Fruit fly (Drosophila melanogaster) whole organism, wandering third instar larva: ENCODE measurements around the gene vari.

Source experiments
- Abd-B ChIP-seq: fragments of >200 bp; optimal IDR thresholded peaks from 2 replicates; lab custom pipeline; 2017; ENCODE audit warnings: missing biosample characterization, missing genetic modification characterization
- CG32264 ChIP-seq: fragments of 200-800 bp; sonication (Bioruptor generic); optimal IDR thresholded peaks from 2 replicates; lab custom pipeline; 2016; ENCODE audit warnings: missing biosample characterization, missing genetic modification characterization
- CG9705 ChIP-seq: fragments of 200-800 bp; sonication (Bioruptor generic); optimal IDR thresholded peaks from 2 replicates; lab custom pipeline; 2018; ENCODE audit warnings: missing biosample characterization, mild to moderate bottlenecking, missing genetic modification characterization
- Dfd ChIP-seq: fragments of >200 bp; optimal IDR thresholded peaks from 2 replicates; lab custom pipeline; 2017; ENCODE audit warnings: missing biosample characterization, missing genetic modification characterization
- Dif ChIP-seq: fragments of 200-275, 200-300 bp; sonication (Bioruptor generic); optimal IDR thresholded peaks from 2 replicates; lab custom pipeline; 2018; ENCODE audit warnings: missing biosample characterization, missing genetic modification characterization; ENCODE audit not compliant: partially characterized antibody
- GATAd ChIP-seq: sonication (Bioruptor generic); optimal IDR thresholded peaks from 2 replicates; lab custom pipeline; 2016; ENCODE audit warnings: missing biosample characterization, missing genetic modification characterization
- HLH106 ChIP-seq: fragments of 200-800 bp; optimal IDR thresholded peaks from 3 replicates; lab custom pipeline; 2019; ENCODE audit warnings: missing biosample characterization, mild to moderate bottlenecking, missing genetic modification characterization, moderate library complexity
- Hnf4 ChIP-seq: fragments of 200-800 bp; sonication (Bioruptor generic); optimal IDR thresholded peaks from 2 replicates; lab custom pipeline; 2016; ENCODE audit warnings: missing biosample characterization, mild to moderate bottlenecking, missing genetic modification characterization
- Hr83 ChIP-seq: fragments of 200-300 bp; sonication (Bioruptor generic); optimal IDR thresholded peaks from 2 replicates; lab custom pipeline; 2016; ENCODE audit warnings: missing biosample characterization, mild to moderate bottlenecking, missing genetic modification characterization, moderate library complexity; ENCODE audit not compliant: poor library complexity, severe bottlenecking
- Jra ChIP-seq: sonication (Bioruptor generic); optimal IDR thresholded peaks from 2 replicates; lab custom pipeline; 2016; ENCODE audit warnings: missing biosample characterization, missing genetic modification characterization
- Myc ChIP-seq: fragments of >200 bp; optimal IDR thresholded peaks from 2 replicates; lab custom pipeline; 2017
- N ChIP-seq: fragments of >200 bp; optimal IDR thresholded peaks from 2 replicates; lab custom pipeline; 2018; ENCODE audit warnings: missing biosample characterization, missing external identifiers, missing genetic modification characterization
- OdsH ChIP-seq: fragments of 200-800 bp; sonication (Bioruptor generic); optimal IDR thresholded peaks from 2 replicates; lab custom pipeline; 2016; ENCODE audit warnings: missing biosample characterization, mild to moderate bottlenecking, missing genetic modification characterization
- Sp1 ChIP-seq: fragments of 200-800 bp; sonication (Bioruptor generic); optimal IDR thresholded peaks from 3 replicates; lab custom pipeline; 2019; ENCODE audit warnings: missing biosample characterization, mild to moderate bottlenecking, missing genetic modification characterization, moderate library complexity
- brk ChIP-seq: fragments of 200-800 bp; sonication (Bioruptor generic); optimal IDR thresholded peaks from 2 replicates; lab custom pipeline; 2016; ENCODE audit warnings: missing biosample characterization, mild to moderate bottlenecking, missing genetic modification characterization
- dl ChIP-seq, 2 experiments: fragments of 175-275, 200-275 bp in 1 of 2; fragments of 200-275 bp in 1 of 2; sonication (Bioruptor generic); optimal IDR thresholded peaks; lab custom pipeline; 2018; ENCODE audit warnings: mild to moderate bottlenecking in 2 of 2, missing biosample characterization in 2 of 2, missing genetic modification characterization in 2 of 2, moderate library complexity in 2 of 2; ENCODE audit not compliant: partially characterized antibody in 2 of 2, insufficient read depth in 1 of 2
- dsf ChIP-seq: sonication (Bioruptor generic); optimal IDR thresholded peaks from 2 replicates; lab custom pipeline; 2016; ENCODE audit warnings: missing biosample characterization, missing genetic modification characterization, borderline replicate concordance
- foxo ChIP-seq, 2 experiments: fragments of 200-800 bp; sonication (Bioruptor generic); optimal IDR thresholded peaks; 2 replicates in 1 of 2; 3 replicates in 1 of 2; lab custom pipeline; 2016 to 2017; ENCODE audit warnings: missing biosample characterization in 2 of 2, missing genetic modification characterization in 2 of 2
- jim ChIP-seq: fragments of 175-275, 200-325 bp; sonication (Bioruptor generic); optimal IDR thresholded peaks from 2 replicates; lab custom pipeline; 2016; ENCODE audit warnings: missing biosample characterization, mild to moderate bottlenecking, missing genetic modification characterization
- pan ChIP-seq: fragments of >200 bp; optimal IDR thresholded peaks from 2 replicates; lab custom pipeline; 2017
- psq ChIP-seq: fragments of 200-800 bp; sonication (Bioruptor generic); optimal IDR thresholded peaks from 3 replicates; lab custom pipeline; 2017; ENCODE audit warnings: missing biosample characterization, mild to moderate bottlenecking, missing genetic modification characterization, moderate library complexity
- rgr ChIP-seq: fragments of 200-800 bp; sonication (Bioruptor generic); optimal IDR thresholded peaks from 3 replicates; lab custom pipeline; 2016; ENCODE audit warnings: missing biosample characterization, mild to moderate bottlenecking, missing genetic modification characterization
- sage ChIP-seq: fragments of 200-800 bp; sonication (Bioruptor generic); optimal IDR thresholded peaks from 2 replicates; lab custom pipeline; 2016; ENCODE audit warnings: missing biosample characterization, mild to moderate bottlenecking, missing genetic modification characterization
- sv ChIP-seq: fragments of 200-800 bp; sonication (Bioruptor generic); optimal IDR thresholded peaks from 3 replicates; lab custom pipeline; 2016; ENCODE audit warnings: missing biosample characterization, missing genetic modification characterization
- tai ChIP-seq: sonication (Bioruptor generic); optimal IDR thresholded peaks from 2 replicates; lab custom pipeline; 2016; ENCODE audit warnings: missing biosample characterization, missing genetic modification characterization
- usp ChIP-seq: fragments of >200 bp; optimal IDR thresholded peaks from 2 replicates; lab custom pipeline; 2017; ENCODE audit warnings: missing biosample characterization, missing genetic modification characterization

The vari gene

dm6 chr2L:20820767-20821166, 23.9 kb upstream of the vari start, which contains the start of gene CheB38c:
Gene CheB38c (minus strand): TSS chr2L:20820867.
- TF ChIP-seq Jra (GFP tag; lab: Kevin White, UChicago) (no peak), psq (GFP tag; lab: Kevin White, UChicago) (no peak), Dfd (no peak), Sp1 (GFP tag; lab: Kevin White, UChicago) (no peak), Abd-B (no peak)
- TF ChIP-seq, all 38 proteins: peak for 0

- TF ChIP-seq sage (GFP tag; lab: Kevin White, UChicago): no peak
- TF ChIP-seq, all 38 proteins: peak for 0
Measured at dm6 chr2L:20818432-20818831, 21.6 kb upstream of the vari start, which contains the start of gene CheB38a. Gene CheB38a (minus strand): TSS chr2L:20818532.

dm6 chr2L:20817170-20817569, 20.3 kb upstream of the vari start, which contains the start of gene CheB38b:
Gene CheB38b (minus strand): TSS chr2L:20817270.
- TF ChIP-seq tai (GFP tag; lab: Kevin White, UChicago) (no peak), Hnf4 (GFP tag; lab: Kevin White, UChicago) (no peak), HLH106 (no peak), rgr (GFP tag; lab: Kevin White, UChicago) (no peak), psq (GFP tag; lab: Kevin White, UChicago) (no peak), jim (GFP tag; lab: Kevin White, UChicago) (no peak)

- no peak for TF ChIP-seq sage (GFP tag; lab: Kevin White, UChicago)
- TF ChIP-seq CG32264 (GFP tag; lab: Kevin White, UChicago): no peak
- TF ChIP-seq dsf: no peak
- no peak for TF ChIP-seq brk (GFP tag; lab: Kevin White, UChicago)
- TF ChIP-seq usp (GFP tag; lab: Kevin White, UChicago): no peak
- TF ChIP-seq GATAd: no peak
- no peak for TF ChIP-seq Sp1 (GFP tag; lab: Kevin White, UChicago)
- TF ChIP-seq pan: no peak
- TF ChIP-seq Myc (lab: Kevin White, UChicago): no peak
- no peak for TF ChIP-seq foxo (GFP tag; optimal IDR thresholded peaks at IDR 0.05; lab: Kevin White, UChicago)
- TF ChIP-seq Jra (GFP tag; lab: Kevin White, UChicago): no peak
Measured at dm6 chr2L:20816140-20816539, 19.3 kb upstream of the vari start, which contains the start of gene CG33322. Gene CG33322 (minus strand): TSS chr2L:20816240.

dm6 chr2L:20812283-20813189, 15.7 kb upstream of the vari start:
- no peak for TF ChIP-seq CG9705 (GFP tag; lab: Kevin White, UChicago)
- TF ChIP-seq OdsH: no peak
- TF ChIP-seq dl (GFP tag; optimal IDR thresholded peaks at IDR 0.05; lab: Kevin White, UChicago; ENCODE audit: insufficient read depth in 1 of 2, partially characterized antibody in 2 of 2): no peak
- TF ChIP-seq N (GFP tag; lab: Kevin White, UChicago): no peak
- no peak for TF ChIP-seq Hr83 (GFP tag; lab: Kevin White, UChicago)
- TF ChIP-seq sv (GFP tag; lab: Kevin White, UChicago): no peak
- no peak for TF ChIP-seq dsf
- TF ChIP-seq Dif: no peak
- TF ChIP-seq usp (GFP tag; lab: Kevin White, UChicago): no peak

- TF ChIP-seq sv (GFP tag; lab: Kevin White, UChicago) (peak; percentile 10), dsf (no peak)
- TF ChIP-seq, all 38 proteins: peak for 1
Measured at dm6 chr2L:20811039-20811652, 14.3 kb upstream of the vari start.
